Worm (Caenorhabditis elegans) whole organism, late embryonic: ENCODE data around the gene T20D3.14.

Experiments
- Y22D7AL.16 ChIP-seq: sonication (generic microtip); optimal IDR thresholded peaks from 2 replicates; lab custom pipeline; 2016; ENCODE audit warnings: missing genetic modification characterization, missing compliant biosample characterization
- ama-1 ChIP-seq: fragments of 150-350 bp; optimal IDR thresholded peaks from 2 replicates; lab custom pipeline; 2014
- dve-1 ChIP-seq: sonication (generic microtip); optimal IDR thresholded peaks from 2 replicates; lab custom pipeline; 2017; ENCODE audit warnings: antibody characterized with exemption, mild to moderate bottlenecking, missing genetic modification characterization, missing compliant biosample characterization
- mec-3 ChIP-seq: sonication (generic microtip); optimal IDR thresholded peaks from 2 replicates; lab custom pipeline; 2016; ENCODE audit warnings: borderline replicate concordance, missing genetic modification characterization, missing compliant biosample characterization
- tbx-2 ChIP-seq: sonication (generic microtip); optimal IDR thresholded peaks from 2 replicates; lab custom pipeline; 2016; ENCODE audit warnings: missing genetic modification characterization, missing compliant biosample characterization
- unc-55 ChIP-seq: sonication (generic microtip); optimal IDR thresholded peaks from 2 replicates; lab custom pipeline; 2017; ENCODE audit warnings: missing biosample characterization, missing genetic modification reagents, missing genetic modification characterization

DNA sequence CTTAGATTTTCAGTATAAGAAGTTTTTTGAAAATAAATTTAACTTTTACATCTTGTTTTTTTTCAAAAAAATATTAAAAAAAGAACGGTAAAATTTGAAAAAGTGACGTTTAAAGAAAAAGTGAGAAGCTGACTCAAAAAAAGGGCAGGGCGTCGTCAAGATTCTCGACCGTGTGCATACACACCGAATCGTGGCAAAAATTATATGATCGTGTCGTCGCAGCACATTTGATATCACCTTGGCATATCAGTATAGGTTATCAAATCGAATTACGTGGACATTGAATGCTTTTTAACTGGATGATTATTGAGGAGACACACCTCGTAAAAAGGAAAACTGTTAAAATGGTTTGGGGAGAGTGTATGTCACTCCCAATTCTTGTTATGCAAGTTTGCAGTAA, 2.7 kb downstream of the T20D3.14 start:
- TF ChIP-seq tbx-2 (tag; lab: Kevin White, UChicago) (no peak), Y22D7AL.16 (no peak), dve-1 (tag; lab: Kevin White, UChicago) (no peak), ama-1 (lab: Kevin White, UChicago) (no peak), mec-3 (tag; lab: Kevin White, UChicago) (no peak), unc-55 (GFP tag; lab: Kevin White, UChicago) (no peak)
